Worm (Caenorhabditis elegans): Measurements from ENCODE around the gene H12D21.6.

The H12D21.6 gene

ce11 chrV:14855626-14856025 lies 42.0 kb downstream of the H12D21.6 start:
- TF ChIP-seq flt-1 (GFP tag; IDR thresholded peaks at IDR 0.05) (peak; percentile 86), aly-1 (tag; optimal IDR thresholded peaks at IDR 0.05) (peak; percentile 24), ama-1 (optimal IDR thresholded peaks at IDR 0.05) (no peak), tra-4 (tag; optimal IDR thresholded peaks at IDR 0.05) (peak; percentile 27), ceh-36 (tag; optimal IDR thresholded peaks at IDR 0.05) (peak; percentile 65), ceh-13 (GFP tag; optimal IDR thresholded peaks at IDR 0.05) (peak; percentile 62), hmg-4 (GFP tag; optimal IDR thresholded peaks at IDR 0.05) (peak; percentile 72), hmbx-1 (tag; optimal IDR thresholded peaks at IDR 0.05) (peak; percentile 39), B0310.2 (tag; optimal IDR thresholded peaks at IDR 0.05) (peak; percentile 38), pes-1 (GFP tag; IDR thresholded peaks at IDR 0.05) (peak; percentile 86), tbx-11 (GFP tag; IDR thresholded peaks at IDR 0.05) (peak; percentile 72), sea-1 (GFP tag; conservative IDR thresholded peaks at IDR 0.05) (peak; percentile 72), hnd-1 (tag; optimal IDR thresholded peaks at IDR 0.05) (peak; percentile 32), F13C5.2 (tag; optimal IDR thresholded peaks at IDR 0.05) (peak; percentile 56), tbx-37 (GFP tag; conservative IDR thresholded peaks at IDR 0.05) (peak; percentile 56), scrt-1 (GFP tag; IDR thresholded peaks at IDR 0.05) (peak; percentile 87), ets-7 (tag; optimal IDR thresholded peaks at IDR 0.05) (no peak)

DNA sequence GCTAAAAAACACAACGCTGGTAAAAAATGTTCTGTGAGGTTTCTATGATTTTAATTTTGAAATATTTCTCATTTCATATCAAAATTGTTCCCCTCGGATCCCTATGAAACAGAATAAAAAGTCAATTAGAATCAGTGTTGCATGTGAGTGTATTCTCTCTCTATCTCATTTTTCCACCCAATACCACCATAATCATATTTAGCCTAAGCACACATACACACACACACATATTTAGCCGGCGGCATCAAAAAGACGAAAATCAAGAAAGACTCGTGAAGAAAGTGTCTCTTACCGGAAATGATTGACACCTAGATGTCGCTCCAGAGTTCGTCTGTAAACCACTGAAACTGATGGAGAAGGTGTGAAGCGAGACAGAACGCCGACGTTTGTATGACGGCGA lies 43.4 kb downstream of the H12D21.6 start:
- no peak for TF ChIP-seq hmg-4 (GFP tag; optimal IDR thresholded peaks at IDR 0.05)
- no peak for TF ChIP-seq ceh-36 (tag; optimal IDR thresholded peaks at IDR 0.05)
- TF ChIP-seq F13C5.2 (tag; optimal IDR thresholded peaks at IDR 0.05): no peak
- TF ChIP-seq hmbx-1 (tag; optimal IDR thresholded peaks at IDR 0.05): no peak
- TF ChIP-seq flt-1 (GFP tag; IDR thresholded peaks at IDR 0.05): no peak
- no peak for TF ChIP-seq scrt-1 (GFP tag; IDR thresholded peaks at IDR 0.05)
- no peak for TF ChIP-seq B0310.2 (tag; optimal IDR thresholded peaks at IDR 0.05)
- no peak for TF ChIP-seq sea-1 (GFP tag; conservative IDR thresholded peaks at IDR 0.05)
- no peak for TF ChIP-seq pes-1 (GFP tag; IDR thresholded peaks at IDR 0.05)
- no peak for TF ChIP-seq ama-1 (optimal IDR thresholded peaks at IDR 0.05)
- TF ChIP-seq hnd-1 (tag; optimal IDR thresholded peaks at IDR 0.05): no peak
- no peak for TF ChIP-seq tbx-11 (GFP tag; IDR thresholded peaks at IDR 0.05)
- TF ChIP-seq aly-1 (tag; optimal IDR thresholded peaks at IDR 0.05): no peak
- TF ChIP-seq tbx-37 (GFP tag; conservative IDR thresholded peaks at IDR 0.05): no peak
- no peak for TF ChIP-seq ets-7 (tag; optimal IDR thresholded peaks at IDR 0.05)
- no peak for TF ChIP-seq tra-4 (tag; optimal IDR thresholded peaks at IDR 0.05)
- TF ChIP-seq ceh-13 (GFP tag; optimal IDR thresholded peaks at IDR 0.05): no peak

- TF ChIP-seq scrt-1 (GFP tag; IDR thresholded peaks at IDR 0.05) (no peak), ama-1 (optimal IDR thresholded peaks at IDR 0.05) (no peak), ceh-13 (GFP tag; optimal IDR thresholded peaks at IDR 0.05) (no peak), hmg-4 (GFP tag; optimal IDR thresholded peaks at IDR 0.05) (no peak), F13C5.2 (tag; optimal IDR thresholded peaks at IDR 0.05) (no peak), flt-1 (GFP tag; IDR thresholded peaks at IDR 0.05) (no peak), ets-7 (tag; optimal IDR thresholded peaks at IDR 0.05) (no peak), B0310.2 (tag; optimal IDR thresholded peaks at IDR 0.05) (no peak), tra-4 (tag; optimal IDR thresholded peaks at IDR 0.05) (no peak), tbx-37 (GFP tag; conservative IDR thresholded peaks at IDR 0.05) (no peak), pes-1 (GFP tag; IDR thresholded peaks at IDR 0.05) (no peak), ceh-36 (tag; optimal IDR thresholded peaks at IDR 0.05) (no peak)
These were observed 43.9 kb downstream of the H12D21.6 start for ce11 chrV:14853739-14854138.

DNA sequence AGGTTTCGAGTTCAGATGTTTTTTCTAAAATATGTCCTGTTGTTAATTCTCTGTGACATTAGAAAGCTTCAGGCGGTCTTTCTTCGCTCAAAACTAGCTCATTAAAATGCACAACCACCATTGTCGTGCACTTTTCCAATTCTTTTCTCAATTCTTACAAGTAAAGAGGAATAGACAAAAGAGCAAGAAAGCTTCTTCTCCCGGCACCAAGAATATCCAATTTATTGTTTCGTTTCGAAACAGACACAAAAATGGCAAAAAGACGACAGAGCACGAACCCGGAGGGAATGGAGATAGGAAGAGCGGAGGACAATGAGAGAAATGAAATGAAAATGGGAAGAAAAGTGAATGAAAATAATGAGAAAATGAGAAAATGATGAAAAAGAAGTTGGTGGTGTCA lies 45.0 kb downstream of the H12D21.6 start:
- TF ChIP-seq ets-7 (tag; optimal IDR thresholded peaks at IDR 0.05): no peak
- no peak for TF ChIP-seq flt-1 (GFP tag; IDR thresholded peaks at IDR 0.05)
- TF ChIP-seq pes-1 (GFP tag; IDR thresholded peaks at IDR 0.05): no peak
- no peak for TF ChIP-seq B0310.2 (tag; optimal IDR thresholded peaks at IDR 0.05)
- no peak for TF ChIP-seq scrt-1 (GFP tag; IDR thresholded peaks at IDR 0.05)
- no peak for TF ChIP-seq ceh-13 (GFP tag; optimal IDR thresholded peaks at IDR 0.05)
- TF ChIP-seq hnd-1 (tag; optimal IDR thresholded peaks at IDR 0.05): no peak
- TF ChIP-seq hmbx-1 (tag; optimal IDR thresholded peaks at IDR 0.05): no peak
- TF ChIP-seq aly-1 (tag; optimal IDR thresholded peaks at IDR 0.05): no peak
- no peak for TF ChIP-seq tbx-11 (GFP tag; IDR thresholded peaks at IDR 0.05)
- TF ChIP-seq tra-4 (tag; optimal IDR thresholded peaks at IDR 0.05): no peak
- no peak for TF ChIP-seq sea-1 (GFP tag; conservative IDR thresholded peaks at IDR 0.05)
- no peak for TF ChIP-seq ama-1 (optimal IDR thresholded peaks at IDR 0.05)
- TF ChIP-seq tbx-37 (GFP tag; conservative IDR thresholded peaks at IDR 0.05): no peak
- TF ChIP-seq ceh-36 (tag; optimal IDR thresholded peaks at IDR 0.05): no peak
- TF ChIP-seq hmg-4 (GFP tag; optimal IDR thresholded peaks at IDR 0.05): no peak
- TF ChIP-seq F13C5.2 (tag; optimal IDR thresholded peaks at IDR 0.05): no peak

- TF ChIP-seq tbx-11 (GFP tag; IDR thresholded peaks at IDR 0.05) (no peak), hmbx-1 (tag; optimal IDR thresholded peaks at IDR 0.05) (no peak), hnd-1 (tag; optimal IDR thresholded peaks at IDR 0.05) (no peak)
These were observed 45.7 kb downstream of the H12D21.6 start for ce11 chrV:14851972-14852371.

ce11 chrV:14851206-14851605 lies 46.4 kb downstream of the H12D21.6 start:
- TF ChIP-seq tbx-37 (GFP tag; conservative IDR thresholded peaks at IDR 0.05) (no peak), pes-1 (GFP tag; IDR thresholded peaks at IDR 0.05) (no peak), tra-4 (tag; optimal IDR thresholded peaks at IDR 0.05) (no peak), hnd-1 (tag; optimal IDR thresholded peaks at IDR 0.05) (no peak), aly-1 (tag; optimal IDR thresholded peaks at IDR 0.05) (no peak), ceh-36 (tag; optimal IDR thresholded peaks at IDR 0.05) (no peak), hmbx-1 (tag; optimal IDR thresholded peaks at IDR 0.05) (no peak), B0310.2 (tag; optimal IDR thresholded peaks at IDR 0.05) (no peak), ets-7 (tag; optimal IDR thresholded peaks at IDR 0.05) (no peak), scrt-1 (GFP tag; IDR thresholded peaks at IDR 0.05) (no peak), flt-1 (GFP tag; IDR thresholded peaks at IDR 0.05) (no peak), ceh-13 (GFP tag; optimal IDR thresholded peaks at IDR 0.05) (no peak), sea-1 (GFP tag; conservative IDR thresholded peaks at IDR 0.05) (no peak), ama-1 (optimal IDR thresholded peaks at IDR 0.05) (no peak)

ce11 chrV:14850530-14850929 lies 47.1 kb downstream of the H12D21.6 start:
- TF ChIP-seq ets-7 (tag; optimal IDR thresholded peaks at IDR 0.05) (no peak), ama-1 (optimal IDR thresholded peaks at IDR 0.05) (no peak)

ce11 chrV:14849628-14850027 lies 48.0 kb downstream of the H12D21.6 start:
- TF ChIP-seq F13C5.2 (tag; optimal IDR thresholded peaks at IDR 0.05) (no peak), hnd-1 (tag; optimal IDR thresholded peaks at IDR 0.05) (no peak), tbx-37 (GFP tag; conservative IDR thresholded peaks at IDR 0.05) (no peak), aly-1 (tag; optimal IDR thresholded peaks at IDR 0.05) (no peak), scrt-1 (GFP tag; IDR thresholded peaks at IDR 0.05) (no peak), hmbx-1 (tag; optimal IDR thresholded peaks at IDR 0.05) (no peak)

Measured in whole organism, early embryonic.